Worm (Caenorhabditis elegans) whole organism, L4 larva: ENCODE measurements around the gene ztf-14.

Experiments
- R02D3.7 ChIP-seq: fragments of 150-350 bp; sonication (generic microtip); optimal IDR thresholded peaks from 3 replicates; lab custom pipeline; 2014; ENCODE audit warnings: missing biosample characterization, missing genetic modification characterization
- daf-16 ChIP-seq, 3 experiments: sonication (generic microtip); optimal IDR thresholded peaks; 2 replicates each; lab custom pipeline; 2016 to 2017; ENCODE audit warnings: missing genetic modification characterization in 3 of 3, missing genetic modification reagents in 3 of 3, mild to moderate bottlenecking in 2 of 3, missing compliant biosample characterization in 2 of 3, missing biosample characterization in 1 of 3, moderate library complexity in 1 of 3
- dmd-6 ChIP-seq: fragments of 200-800 bp; sonication (Bioruptor generic); IDR thresholded peaks from 2 replicates; pipeline ENCODE4 v1.3.6; 2022; ENCODE audit warnings: missing genetic modification reagents, missing genetic modification characterization, missing compliant biosample characterization
- dpl-1 ChIP-seq: fragments of 150-350 bp; optimal IDR thresholded peaks from 2 replicates; lab custom pipeline; 2014; ENCODE audit warnings: missing biosample characterization, missing genetic modification reagents, missing genetic modification characterization
- dve-1 ChIP-seq: sonication (generic microtip); optimal IDR thresholded peaks from 2 replicates; lab custom pipeline; 2017; ENCODE audit warnings: antibody characterized with exemption, mild to moderate bottlenecking, missing genetic modification characterization, missing compliant biosample characterization; ENCODE audit not compliant: insufficient read depth
- lin-15B ChIP-seq: fragments of 150-350 bp; sonication (generic microtip); optimal IDR thresholded peaks from 3 replicates; lab custom pipeline; 2014; ENCODE audit warnings: missing biosample characterization, missing genetic modification characterization
- nhr-25 ChIP-seq: sonication (generic microtip); optimal IDR thresholded peaks from 2 replicates; lab custom pipeline; 2017; ENCODE audit warnings: missing genetic modification characterization, mild to moderate bottlenecking, missing compliant biosample characterization, antibody characterized with exemption, moderate library complexity, borderline replicate concordance; ENCODE audit not compliant: insufficient read depth
- nhr-77 ChIP-seq: fragments of 150-350 bp; optimal IDR thresholded peaks from 2 replicates; lab custom pipeline; 2014; ENCODE audit warnings: missing biosample characterization, missing genetic modification characterization
- spr-1 ChIP-seq: sonication (generic microtip); optimal IDR thresholded peaks from 2 replicates; lab custom pipeline; 2016; ENCODE audit warnings: mild to moderate bottlenecking, missing genetic modification characterization, missing compliant biosample characterization

DNA sequence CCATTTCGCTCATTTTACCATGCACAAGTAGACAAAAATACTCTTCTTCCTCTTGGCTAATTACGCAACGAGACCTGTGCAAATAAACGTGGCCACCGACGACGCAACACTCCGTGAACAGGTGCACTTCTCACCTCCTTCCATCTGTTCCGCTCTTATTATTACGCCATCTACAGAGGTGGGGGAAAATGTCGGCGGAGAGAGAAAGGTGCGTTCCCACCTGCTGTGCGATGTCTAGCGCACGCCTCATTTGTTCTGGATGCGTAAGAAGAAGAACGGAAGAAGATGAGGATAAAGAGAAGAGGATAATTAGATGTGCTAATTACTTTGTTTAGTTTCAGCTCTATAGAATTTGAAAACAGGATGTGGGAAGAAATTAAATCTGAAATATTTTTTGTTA, 9.4 kb upstream of the ztf-14 start:
- TF ChIP-seq spr-1 (tag; lab: Kevin White, UChicago) (no peak), dpl-1 (no peak), daf-16 (GFP tag; optimal IDR thresholded peaks at IDR 0.05; lab: Kevin White, UChicago) (no peak), daf-16 (tag; optimal IDR thresholded peaks at IDR 0.05; lab: Kevin White, UChicago) (no peak), nhr-77 (tag; lab: Kevin White, UChicago) (no peak), R02D3.7 (tag; lab: Kevin White, UChicago) (no peak), lin-15B (no peak), dve-1 (tag; lab: Kevin White, UChicago) (no peak), nhr-25 (no peak), dmd-6 (GFP tag; lab: Robert Waterston, UW) (no peak)
